ENCODE assay signal across 2 fruit fly cellular contexts in genomic region chrX:7703001-7703864, dm6.
A peak's percentile ranks its signal among the peaks of the same experiment; 100 is the strongest.
TF ChIP-seq lines count a peak whose summit lies in the region.
"Not testable (repeated sequence)": the region's sequence is repeated elsewhere in the genome, so short reads cannot be mapped to it uniquely, and the experiment has no call there.

No protein-coding gene starts in this region.

TF ChIP-seq in whole organism, embryonic, 481 proteins besides CTCF, POLR2A, EP300 and RAD21 (continued from another document and continues in another):
- TF ChIP-seq shn (GFP tag; optimal IDR thresholded peaks at IDR 0.05; lab: Kevin White, UChicago) (peak; percentile 55), CG18476 (GFP tag; optimal IDR thresholded peaks at IDR 0.05; lab: Kevin White, UChicago) (peak; percentile 45), dati (GFP tag; IDR thresholded peaks at IDR 0.05; lab: Robert Waterston, UW) (peak; percentile 30; the same call in 1 of the 2 replicates), Ptx1 (GFP tag; IDR thresholded peaks at IDR 0.05; lab: Robert Waterston, UW) (peak; percentile 75), H15 (GFP tag; IDR thresholded peaks at IDR 0.05; lab: Robert Waterston, UW) (peak; percentile 32; the same call in 2 of the 3 replicates), pan (GFP tag; optimal IDR thresholded peaks at IDR 0.05 in 1 of 2, IDR thresholded peaks at IDR 0.05 in 1 of 2) (peak in 1 of 2 experiments; percentile 81), so (GFP tag; IDR thresholded peaks at IDR 0.05; lab: Robert Waterston, UW) (peak; percentile 46; the same call in 1 of the 3 replicates), cwo (GFP tag; optimal IDR thresholded peaks at IDR 0.05; lab: Kevin White, UChicago) (peak; percentile 80), Optix (GFP tag; IDR thresholded peaks at IDR 0.05; lab: Robert Waterston, UW) (peak; percentile 66; the same call in 2 of the 3 replicates), CG6272 (GFP tag; IDR thresholded peaks at IDR 0.05; lab: Robert Waterston, UW) (peak; percentile 24; the same call in 1 of the 2 replicates), C15 (GFP tag; IDR thresholded peaks at IDR 0.05; lab: Robert Waterston, UW) (0 out of 3 replicates have a peak, but pooled peaks have one; percentile 19), gem (tag; optimal IDR thresholded peaks at IDR 0.05; lab: Kevin White, UChicago) (peak; percentile 47), aop (GFP tag; IDR thresholded peaks at IDR 0.05; lab: Robert Waterston, UW) (0 out of 2 replicates have a peak, but pooled peaks have one; percentile 10), Fer2 (tag; optimal IDR thresholded peaks at IDR 0.05; lab: Kevin White, UChicago) (peak; percentile 22), CG15011 (GFP tag; optimal IDR thresholded peaks at IDR 0.05; lab: Kevin White, UChicago) (peak; percentile 66), CG4707 (GFP tag; optimal IDR thresholded peaks at IDR 0.05; lab: Kevin White, UChicago) (peak; percentile 54), en (GFP tag; optimal IDR thresholded peaks at IDR 0.05; lab: Kevin White, UChicago) (peak; percentile 87), ind (GFP tag; optimal IDR thresholded peaks at IDR 0.05; lab: Kevin White, UChicago) (peak; percentile 37), Chrac-16 (GFP tag; optimal IDR thresholded peaks at IDR 0.05; lab: Kevin White, UChicago) (peak; percentile 18), CG11695 (GFP tag; IDR thresholded peaks at IDR 0.05; lab: Robert Waterston, UW) (peak; percentile 41; the same call in 2 of the 3 replicates), Dad (GFP tag; optimal IDR thresholded peaks at IDR 0.05; lab: Kevin White, UChicago) (peak; percentile 88), Hmx (GFP tag; optimal IDR thresholded peaks at IDR 0.05; lab: Kevin White, UChicago) (peak; percentile 91), CG17612 (GFP tag; IDR thresholded peaks at IDR 0.05; lab: Robert Waterston, UW) (0 out of 2 replicates have a peak, but pooled peaks have one; percentile 28), klu (GFP tag; IDR thresholded peaks at IDR 0.05; lab: Robert Waterston, UW) (peak; percentile 45), CG17359 (tag; optimal IDR thresholded peaks at IDR 0.05; lab: Kevin White, UChicago) (peak; percentile 28), CG18262 (tag; optimal IDR thresholded peaks at IDR 0.05; lab: Kevin White, UChicago) (peak; percentile 17), Ets65A (GFP tag; lab: Kevin White, UChicago) (peak; percentile 92), fd3F (GFP tag; optimal IDR thresholded peaks at IDR 0.05; lab: Kevin White, UChicago) (peak; percentile 59), her (GFP tag; optimal IDR thresholded peaks at IDR 0.05; lab: Kevin White, UChicago) (peak; percentile 66), Ada2b (GFP tag; IDR thresholded peaks at IDR 0.05; lab: Robert Waterston, UW) (peak; percentile 70), gro (GFP tag; optimal IDR thresholded peaks at IDR 0.05; lab: Kevin White, UChicago) (peak; percentile 95), CG31441 (GFP tag; IDR thresholded peaks at IDR 0.05; lab: Robert Waterston, UW) (peak; percentile 37; the same call in 1 of the 2 replicates), CG3281 (GFP tag; optimal IDR thresholded peaks at IDR 0.05; lab: Kevin White, UChicago) (peak; percentile 72), nerfin-1 (tag; optimal IDR thresholded peaks at IDR 0.05; lab: Kevin White, UChicago) (peak; percentile 66), E2f1 (GFP tag; IDR thresholded peaks at IDR 0.05; lab: Robert Waterston, UW) (peak; percentile 72), lov (GFP tag; IDR thresholded peaks at IDR 0.05; lab: Robert Waterston, UW) (peak; percentile 56; the same call in 1 of the 3 replicates), CG6689 (GFP tag; IDR thresholded peaks at IDR 0.05; lab: Robert Waterston, UW) (peak; percentile 56), CG12071 (GFP tag; optimal IDR thresholded peaks at IDR 0.05; lab: Kevin White, UChicago) (peak; percentile 69), CG6765 (GFP tag; optimal IDR thresholded peaks at IDR 0.05; lab: Kevin White, UChicago) (peak; percentile 39), corto (GFP tag; optimal IDR thresholded peaks at IDR 0.05; lab: Kevin White, UChicago) (peak; percentile 96), GATAe (GFP tag; conservative IDR thresholded peaks at IDR 0.05; lab: Robert Waterston, UW) (0 out of 2 replicates have a peak, but pooled peaks have one; percentile 19), dm (GFP tag; optimal IDR thresholded peaks at IDR 0.05; lab: Kevin White, UChicago) (peak; percentile 47), CG6854 (GFP tag; optimal IDR thresholded peaks at IDR 0.05; lab: Kevin White, UChicago) (peak; percentile 31), row (GFP tag; IDR thresholded peaks at IDR 0.05; lab: Robert Waterston, UW) (peak; percentile 91), Abd-B (GFP tag; optimal IDR thresholded peaks at IDR 0.05; lab: Kevin White, UChicago) (peak; percentile 93), ATbp (GFP tag; optimal IDR thresholded peaks at IDR 0.05; lab: Kevin White, UChicago) (peak; percentile 18), ken (GFP tag; IDR thresholded peaks at IDR 0.05; lab: Robert Waterston, UW) (peak; percentile 85), CG6813 (GFP tag; optimal IDR thresholded peaks at IDR 0.05; lab: Kevin White, UChicago) (peak; percentile 59), tgo (GFP tag; IDR thresholded peaks at IDR 0.05; lab: Robert Waterston, UW) (peak; percentile 51; the same call in 2 of the 3 replicates), Xrp1 (GFP tag; IDR thresholded peaks at IDR 0.05; lab: Robert Waterston, UW) (peak; percentile 67), odd (GFP tag; optimal IDR thresholded peaks at IDR 0.05; lab: Kevin White, UChicago) (peak; percentile 47), caup (GFP tag; optimal IDR thresholded peaks at IDR 0.05; lab: Kevin White, UChicago; ENCODE audit: severe bottlenecking) (peak; percentile 13), CG2712 (tag; optimal IDR thresholded peaks at IDR 0.05; lab: Kevin White, UChicago) (peak; percentile 15), Dek (tag; optimal IDR thresholded peaks at IDR 0.05; lab: Kevin White, UChicago) (peak; percentile 66), HHEX (GFP tag; optimal IDR thresholded peaks at IDR 0.05; lab: Kevin White, UChicago) (peak; percentile 75), sug (tag; optimal IDR thresholded peaks at IDR 0.05; lab: Kevin White, UChicago) (peak; percentile 63), CG13775 (GFP tag; optimal IDR thresholded peaks at IDR 0.05; lab: Kevin White, UChicago) (peak; percentile 31), CG15601 (tag; optimal IDR thresholded peaks at IDR 0.05; lab: Kevin White, UChicago) (peak; percentile 54), Hand (GFP tag; optimal IDR thresholded peaks at IDR 0.05; lab: Kevin White, UChicago) (peak; percentile 64), CG17568 (GFP tag; optimal IDR thresholded peaks at IDR 0.05; lab: Kevin White, UChicago) (peak; percentile 60)
- not testable (repeated sequence) for TF ChIP-seq pan, lov (optimal IDR thresholded peaks at IDR 0.05; lab: Kevin White, UChicago)

TF ChIP-seq in whole organism, prepupa, 60 proteins besides CTCF, POLR2A, EP300 and RAD21 (continued from another document):
- TF ChIP-seq CG6808 (GFP tag; optimal IDR thresholded peaks at IDR 0.05; lab: Kevin White, UChicago) (peak; percentile 26), Eip75B (GFP tag; optimal IDR thresholded peaks at IDR 0.05; lab: Kevin White, UChicago) (peak; percentile 96), CG6792 (GFP tag; optimal IDR thresholded peaks at IDR 0.05; lab: Kevin White, UChicago) (peak; percentile 35), CG31627 (GFP tag; optimal IDR thresholded peaks at IDR 0.05; lab: Kevin White, UChicago) (peak; percentile 14), Eip78C (GFP tag; lab: Kevin White, UChicago) (peak; percentile 98), Ets96B (tag; optimal IDR thresholded peaks at IDR 0.05; lab: Kevin White, UChicago) (peak; percentile 24), Sox14 (GFP tag; optimal IDR thresholded peaks at IDR 0.05; lab: Kevin White, UChicago) (peak; percentile 67), CG8632 (GFP tag; optimal IDR thresholded peaks at IDR 0.05; lab: Kevin White, UChicago) (peak; percentile 6), Ets21C (GFP tag; optimal IDR thresholded peaks at IDR 0.05; lab: Kevin White, UChicago) (peak; percentile 17), Hr4 (GFP tag; optimal IDR thresholded peaks at IDR 0.05; lab: Kevin White, UChicago) (peak; percentile 94), vri (GFP tag; optimal IDR thresholded peaks at IDR 0.05; lab: Kevin White, UChicago) (peak; percentile 25), acj6 (GFP tag; optimal IDR thresholded peaks at IDR 0.05; lab: Kevin White, UChicago) (peak; percentile 23), CG11762 (GFP tag; optimal IDR thresholded peaks at IDR 0.05; lab: Kevin White, UChicago; ENCODE audit: insufficient read depth) (peak; percentile 15), eg (GFP tag; IDR thresholded peaks at IDR 0.05; lab: Robert Waterston, UW) (peak; percentile 88), topi (GFP tag; optimal IDR thresholded peaks at IDR 0.05; lab: Kevin White, UChicago) (peak; percentile 13), CG16779 (tag; optimal IDR thresholded peaks at IDR 0.05; lab: Kevin White, UChicago) (peak; percentile 81), OdsH (GFP tag; optimal IDR thresholded peaks at IDR 0.05; lab: Kevin White, UChicago) (peak; percentile 24), CG4318 (GFP tag; optimal IDR thresholded peaks at IDR 0.05; lab: Kevin White, UChicago) (peak; percentile 37), CG6276 (GFP tag; optimal IDR thresholded peaks at IDR 0.05; lab: Kevin White, UChicago) (peak; percentile 64), CG32006 (GFP tag; optimal IDR thresholded peaks at IDR 0.05; lab: Kevin White, UChicago) (peak; percentile 56), achi (GFP tag; optimal IDR thresholded peaks at IDR 0.05; lab: Kevin White, UChicago) (peak; percentile 30), CG10669 (GFP tag; optimal IDR thresholded peaks at IDR 0.05; lab: Kevin White, UChicago) (peak; percentile 10), Hr39 (GFP tag; optimal IDR thresholded peaks at IDR 0.05; lab: Kevin White, UChicago) (peak; percentile 48), CG8119 (GFP tag; IDR thresholded peaks at IDR 0.05; lab: Robert Waterston, UW) (peak; percentile 75), fd59A (GFP tag; optimal IDR thresholded peaks at IDR 0.05; lab: Kevin White, UChicago) (peak; percentile 27), dsx (GFP tag; optimal IDR thresholded peaks at IDR 0.05; lab: Kevin White, UChicago; ENCODE audit: poor library complexity, severe bottlenecking) (peak; percentile 85), CG10631 (GFP tag; optimal IDR thresholded peaks at IDR 0.05; lab: Kevin White, UChicago) (peak; percentile 39), Gug (GFP tag; IDR thresholded peaks at IDR 0.05; lab: Robert Waterston, UW) (peak; percentile 75), CG15336 (GFP tag; IDR thresholded peaks at IDR 0.05; lab: Robert Waterston, UW) (peak; percentile 86), dac (GFP tag; optimal IDR thresholded peaks at IDR 0.05; lab: Kevin White, UChicago) (peak; percentile 10), CG6163 (GFP tag; IDR thresholded peaks at IDR 0.05; lab: Robert Waterston, UW) (peak; percentile 86)
TF ChIP-seq in whole organism, prepupa: peak in this region for 50; not testable (repeated sequence) for 10.
